Fruit fly (Drosophila melanogaster) whole organism, embryonic: ENCODE data around the gene janB.

Source experiments
- Abd-B ChIP-seq: fragments of 200-800 bp; sonication (Bioruptor generic); optimal IDR thresholded peaks from 2 replicates; lab custom pipeline; 2018; ENCODE audit warnings: missing biosample characterization, mild to moderate bottlenecking, missing genetic modification characterization, moderate library complexity
- B-H1 ChIP-seq: fragments of 200-800 bp; sonication (Bioruptor generic); IDR thresholded peaks from 3 replicates; pipeline ENCODE4 v1.3.6; 2022; ENCODE audit warnings: missing biosample characterization, missing genetic modification characterization
- CG12104 ChIP-seq: fragments of 200-800 bp; sonication (Bioruptor generic); optimal IDR thresholded peaks from 3 replicates; lab custom pipeline; 2016; ENCODE audit warnings: missing biosample characterization, missing genetic modification characterization
- CG12659 ChIP-seq: fragments of 200-800 bp; sonication (Bioruptor generic); optimal IDR thresholded peaks from 3 replicates; lab custom pipeline; 2017; ENCODE audit warnings: mild to moderate bottlenecking, missing biosample characterization, missing genetic modification reagents, missing genetic modification characterization
- CG13894 ChIP-seq: fragments of 200-800 bp; sonication (Bioruptor generic); optimal IDR thresholded peaks from 3 replicates; lab custom pipeline; 2018; ENCODE audit warnings: missing biosample characterization, mild to moderate bottlenecking, missing genetic modification characterization, moderate library complexity
- CG14710 ChIP-seq: fragments of 200-800 bp; sonication (Bioruptor generic); optimal IDR thresholded peaks from 3 replicates; lab custom pipeline; 2019; ENCODE audit warnings: missing biosample characterization, mild to moderate bottlenecking, missing genetic modification characterization, moderate library complexity
- CG14860 ChIP-seq: fragments of 200-800 bp; sonication (Bioruptor generic); IDR thresholded peaks from 3 replicates; pipeline ENCODE4 v1.3.6; 2022; ENCODE audit warnings: missing biosample characterization, missing genetic modification characterization; ENCODE audit not compliant: partially characterized antibody
- CG16813 ChIP-seq: fragments of 200-800 bp; sonication (Bioruptor generic); IDR thresholded peaks from 3 replicates; pipeline ENCODE4 v1.3.6; 2022; ENCODE audit warnings: missing biosample characterization, missing genetic modification characterization; ENCODE audit not compliant: partially characterized antibody
- CG2116 ChIP-seq: fragments of 200-800 bp; sonication (Bioruptor generic); optimal IDR thresholded peaks from 3 replicates; lab custom pipeline; 2018; ENCODE audit warnings: missing biosample characterization, mild to moderate bottlenecking, missing genetic modification characterization
- CG4730 ChIP-seq: fragments of 200-800 bp; sonication (Bioruptor generic); IDR thresholded peaks from 2 replicates; pipeline ENCODE4 v1.3.6; 2022; ENCODE audit warnings: missing biosample characterization, missing genetic modification characterization
- CG6654 ChIP-seq: fragments of 200-800 bp; sonication (Bioruptor generic); optimal IDR thresholded peaks from 2 replicates; lab custom pipeline; 2017; ENCODE audit warnings: missing biosample characterization, mild to moderate bottlenecking, missing genetic modification characterization
- CG6765 ChIP-seq: fragments of 200-800 bp; sonication (Bioruptor generic); optimal IDR thresholded peaks from 3 replicates; lab custom pipeline; 2017; ENCODE audit warnings: missing biosample characterization, mild to moderate bottlenecking, missing genetic modification characterization
- CG7372 ChIP-seq: fragments of 200-800 bp; sonication (Bioruptor generic); IDR thresholded peaks from 2 replicates; pipeline ENCODE4 v1.3.6; 2022; ENCODE audit warnings: missing biosample characterization, missing genetic modification characterization
- CG8478 ChIP-seq: fragments of >200 bp; optimal IDR thresholded peaks from 2 replicates; lab custom pipeline; 2018
- CG9215 ChIP-seq: fragments of 200-800 bp; sonication (Bioruptor generic); IDR thresholded peaks from 2 replicates; pipeline ENCODE4 v1.3.6; 2022; ENCODE audit warnings: missing biosample characterization, missing genetic modification characterization
- CG9817 ChIP-seq: fragments of 200-800 bp; sonication (Bioruptor generic); optimal IDR thresholded peaks from 2 replicates; lab custom pipeline; 2018; ENCODE audit warnings: missing biosample characterization, mild to moderate bottlenecking, missing genetic modification characterization, moderate library complexity
- D19A ChIP-seq: fragments of 200-800 bp; optimal IDR thresholded peaks from 3 replicates; lab custom pipeline; 2019; ENCODE audit warnings: missing biosample characterization, mild to moderate bottlenecking, missing genetic modification characterization, moderate library complexity
- Fer1 ChIP-seq: fragments of 200-800 bp; sonication (Bioruptor generic); optimal IDR thresholded peaks from 2 replicates; lab custom pipeline; 2017; ENCODE audit warnings: missing biosample characterization, mild to moderate bottlenecking, missing genetic modification characterization
- H15 ChIP-seq: fragments of 200-800 bp; sonication (Bioruptor generic); IDR thresholded peaks from 3 replicates; pipeline ENCODE4 v1.3.6; 2022; ENCODE audit warnings: missing biosample characterization, missing genetic modification characterization
- HmgD ChIP-seq: fragments of 200-800 bp; sonication (Bioruptor generic); optimal IDR thresholded peaks from 3 replicates; lab custom pipeline; 2016; ENCODE audit warnings: missing biosample characterization, missing genetic modification characterization
- HmgZ ChIP-seq: fragments of 200-800 bp; sonication (Bioruptor generic); optimal IDR thresholded peaks from 2 replicates; lab custom pipeline; 2018; ENCODE audit warnings: missing biosample characterization, mild to moderate bottlenecking, missing genetic modification characterization
- Hmr ChIP-seq: fragments of 200-800 bp; sonication (Bioruptor generic); optimal IDR thresholded peaks from 3 replicates; lab custom pipeline; 2017; ENCODE audit warnings: mild to moderate bottlenecking, missing biosample characterization, missing genetic modification reagents, missing genetic modification characterization
- MESR4 ChIP-seq: fragments of 200-800 bp; sonication (Bioruptor generic); optimal IDR thresholded peaks from 2 replicates; lab custom pipeline; 2018; ENCODE audit warnings: missing biosample characterization, mild to moderate bottlenecking, missing genetic modification characterization, moderate library complexity
- Ssrp ChIP-seq: fragments of 200-800 bp; sonication (Bioruptor generic); optimal IDR thresholded peaks from 2 replicates; lab custom pipeline; 2018; ENCODE audit warnings: missing biosample characterization, mild to moderate bottlenecking, missing genetic modification characterization, moderate library complexity
- Stat92E ChIP-seq, 3 experiments: fragments of >200 bp in 2 of 3; fragments of 200-800 bp in 1 of 3; sonication (Bioruptor generic) in 1 of 3; optimal IDR thresholded peaks; 2 replicates each; lab custom pipeline; 2017 to 2019; ENCODE audit warnings: missing biosample characterization in 3 of 3, missing genetic modification characterization in 3 of 3, mild to moderate bottlenecking in 1 of 3, moderate library complexity in 1 of 3
- Vsx1 ChIP-seq: fragments of 200-800 bp; sonication (Bioruptor generic); optimal IDR thresholded peaks from 2 replicates; lab custom pipeline; 2017; ENCODE audit warnings: missing biosample characterization, mild to moderate bottlenecking, missing genetic modification characterization, missing genetic modification reagents
- aop ChIP-seq: fragments of 200-800 bp; sonication (Bioruptor generic); IDR thresholded peaks from 2 replicates; pipeline ENCODE4 v1.3.6; 2022; ENCODE audit warnings: missing biosample characterization, missing genetic modification characterization
- az2 ChIP-seq: fragments of 200-800 bp; sonication (Bioruptor generic); optimal IDR thresholded peaks from 3 replicates; lab custom pipeline; 2016; ENCODE audit warnings: missing biosample characterization, missing genetic modification characterization
- bcd ChIP-seq: fragments of 200-800 bp; sonication (Bioruptor generic); optimal IDR thresholded peaks from 2 replicates; lab custom pipeline; 2017; ENCODE audit warnings: missing biosample characterization, mild to moderate bottlenecking, missing genetic modification characterization
- br ChIP-seq: fragments of >200 bp; optimal IDR thresholded peaks from 2 replicates; lab custom pipeline; 2017
- cas ChIP-seq: fragments of 200-800 bp; sonication (Bioruptor generic); IDR thresholded peaks from 2 replicates; pipeline ENCODE4 v1.3.6; 2022; ENCODE audit warnings: missing biosample characterization, missing genetic modification characterization
- chinmo ChIP-seq: fragments of 200-800 bp; sonication (Bioruptor generic); IDR thresholded peaks from 4 replicates; pipeline ENCODE4 v1.3.6; 2022; ENCODE audit warnings: missing biosample characterization, missing genetic modification characterization; ENCODE audit not compliant: partially characterized antibody
- crp ChIP-seq, 2 experiments: fragments of 200-800 bp; sonication (Bioruptor generic); optimal IDR thresholded peaks; 2 replicates in 1 of 2; 3 replicates in 1 of 2; lab custom pipeline; 2017; ENCODE audit warnings: missing biosample characterization in 2 of 2, missing genetic modification characterization in 2 of 2, mild to moderate bottlenecking in 1 of 2, moderate library complexity in 1 of 2
- dati ChIP-seq: fragments of 200-800 bp; sonication (Bioruptor generic); IDR thresholded peaks from 2 replicates; pipeline ENCODE4 v1.3.6; 2022; ENCODE audit warnings: missing biosample characterization, missing genetic modification characterization
- dimm ChIP-seq: fragments of 200-800 bp; sonication (Bioruptor generic); IDR thresholded peaks from 2 replicates; pipeline ENCODE4 v1.3.6; 2022; ENCODE audit warnings: missing biosample characterization, missing genetic modification characterization
- fd64A ChIP-seq: fragments of 200-800 bp; sonication (Bioruptor generic); optimal IDR thresholded peaks from 3 replicates; lab custom pipeline; 2018; ENCODE audit warnings: missing biosample characterization, mild to moderate bottlenecking, missing genetic modification characterization
- gem ChIP-seq: fragments of 200-800 bp; sonication (Bioruptor generic); optimal IDR thresholded peaks from 2 replicates; lab custom pipeline; 2019; ENCODE audit warnings: missing biosample characterization, mild to moderate bottlenecking, missing genetic modification characterization, moderate library complexity
- gfzf ChIP-seq: fragments of 200-800 bp; sonication (Bioruptor generic); optimal IDR thresholded peaks from 2 replicates; lab custom pipeline; 2016; ENCODE audit warnings: missing biosample characterization, mild to moderate bottlenecking, missing genetic modification characterization, moderate library complexity
- gro ChIP-seq: fragments of 200-800 bp; sonication (Bioruptor generic); optimal IDR thresholded peaks from 2 replicates; lab custom pipeline; 2016; ENCODE audit warnings: missing biosample characterization, missing genetic modification characterization
- h ChIP-seq: fragments of >200 bp; optimal IDR thresholded peaks from 2 replicates; lab custom pipeline; 2017
- hth ChIP-seq: fragments of >200 bp; optimal IDR thresholded peaks from 2 replicates; lab custom pipeline; 2017; ENCODE audit warnings: inconsistent platforms
- insv ChIP-seq, 2 experiments: fragments of 200-800 bp; sonication (Bioruptor generic); optimal IDR thresholded peaks; 3 replicates each; lab custom pipeline; 2016 to 2018; ENCODE audit warnings: missing biosample characterization in 2 of 2, missing genetic modification characterization in 2 of 2
- klu ChIP-seq: fragments of 200-800 bp; sonication (Bioruptor generic); IDR thresholded peaks from 2 replicates; pipeline ENCODE4 v1.3.6; 2022; ENCODE audit warnings: missing biosample characterization, missing genetic modification characterization
- luna ChIP-seq: fragments of 200-800 bp; sonication (Bioruptor generic); optimal IDR thresholded peaks from 2 replicates; lab custom pipeline; 2016; ENCODE audit warnings: missing biosample characterization, missing genetic modification characterization
- sna ChIP-seq: fragments of 200-800 bp; sonication (Bioruptor generic); IDR thresholded peaks from 2 replicates; pipeline ENCODE4 v1.3.6; 2022; ENCODE audit warnings: missing biosample characterization, missing genetic modification characterization; ENCODE audit not compliant: partially characterized antibody
- sr ChIP-seq: fragments of 200-800 bp; sonication (Bioruptor generic); IDR thresholded peaks from 3 replicates; pipeline ENCODE4 v1.3.6; 2022; ENCODE audit warnings: missing biosample characterization, missing genetic modification characterization
- sug ChIP-seq: fragments of 200-800 bp; optimal IDR thresholded peaks from 2 replicates; lab custom pipeline; 2019; ENCODE audit warnings: missing biosample characterization, mild to moderate bottlenecking, missing genetic modification characterization, moderate library complexity
- tap ChIP-seq: fragments of 200-800 bp; optimal IDR thresholded peaks from 3 replicates; lab custom pipeline; 2019; ENCODE audit warnings: missing biosample characterization, mild to moderate bottlenecking, missing genetic modification characterization, moderate library complexity
- ttk ChIP-seq: fragments of 200-800 bp; sonication (Bioruptor generic); IDR thresholded peaks from 2 replicates; pipeline ENCODE4 v2.1.2; 2022; ENCODE audit warnings: missing biosample characterization, missing genetic modification characterization
- wdn ChIP-seq: fragments of 200-800 bp; sonication (Bioruptor generic); IDR thresholded peaks from 2 replicates; pipeline ENCODE4 v1.3.6; 2022; ENCODE audit warnings: missing biosample characterization, missing genetic modification characterization
- wek ChIP-seq: fragments of 200-800 bp; sonication (Bioruptor generic); optimal IDR thresholded peaks from 3 replicates; lab custom pipeline; 2018; ENCODE audit warnings: missing biosample characterization, mild to moderate bottlenecking, missing genetic modification characterization, moderate library complexity

janB gene

DNA sequence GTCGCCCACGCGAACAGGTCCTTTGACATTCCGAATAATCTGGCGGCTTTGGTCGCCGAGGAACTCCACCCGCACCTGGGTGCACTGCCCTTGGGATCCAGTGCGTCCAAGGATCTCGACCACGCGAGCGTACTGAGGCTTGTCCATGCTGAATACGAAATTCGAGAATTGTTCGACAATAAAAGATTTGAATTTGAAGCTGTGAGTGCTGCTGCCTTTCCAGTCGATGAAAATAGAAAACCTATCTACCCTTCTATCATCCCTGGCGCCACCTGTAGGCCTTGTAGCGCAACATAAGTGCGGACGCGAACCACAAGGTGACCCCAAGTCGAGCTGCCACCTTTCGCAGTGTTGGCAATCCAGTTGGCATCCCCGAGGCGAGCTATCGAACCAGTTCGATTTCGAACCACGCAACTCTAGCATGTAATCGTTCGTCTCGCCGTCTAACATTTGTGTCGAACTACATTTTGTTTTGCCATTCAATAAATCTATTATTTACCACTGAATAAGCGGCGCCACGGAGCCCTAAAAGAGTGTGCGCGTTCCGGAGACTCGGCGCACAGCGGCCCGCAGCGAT is 16.0 kb downstream of the janB start, which contains the start of the genes RpS28a and Axn:
RpS28a (minus strand) TSS at position 197 of the 577 bp plus-strand sequence.
Axn (plus strand) TSS at position 391 of the 577 bp plus-strand sequence.
- TF ChIP-seq wdn (GFP tag; lab: Robert Waterston, UW) (no peak), CG9817 (tag; lab: Kevin White, UChicago) (peak; percentile 31), cas (GFP tag; lab: Robert Waterston, UW) (no peak), CG8478 (peak; percentile 81), sug (tag; lab: Kevin White, UChicago) (no peak), CG12104 (GFP tag; lab: Kevin White, UChicago) (no peak), gro (peak; percentile 1), insv (GFP tag; optimal IDR thresholded peaks at IDR 0.05; lab: Kevin White, UChicago) (peak in 1 of 2 experiments; percentile 33), luna (no peak), Vsx1 (no peak), CG16813 (GFP tag; lab: Robert Waterston, UW) (no peak; the same call in 2 of the 3 replicates), CG14860 (GFP tag; lab: Robert Waterston, UW) (no peak; the same call in 2 of the 3 replicates), gfzf (peak; percentile 47), CG6765 (GFP tag; lab: Kevin White, UChicago) (no peak), CG13894 (no peak), hth (no peak), CG2116 (GFP tag; lab: Kevin White, UChicago) (peak; percentile 97), CG6654 (GFP tag; lab: Kevin White, UChicago) (no peak), B-H1 (no peak), h (lab: Kevin White, UChicago) (no peak), crp (GFP tag; optimal IDR thresholded peaks at IDR 0.05; lab: Kevin White, UChicago) (peak in 1 of 2 experiments; percentile 54), Ssrp (tag; lab: Kevin White, UChicago) (no peak), gem (tag; lab: Kevin White, UChicago) (no peak), az2 (GFP tag; lab: Kevin White, UChicago) (no peak), fd64A (no peak), Fer1 (no peak), CG4730 (GFP tag; lab: Robert Waterston, UW) (no peak), br (lab: Kevin White, UChicago) (no peak), Hmr (peak; percentile 45), HmgD (GFP tag; lab: Kevin White, UChicago) (peak; percentile 83), sr (no peak), dimm (GFP tag; lab: Robert Waterston, UW) (no peak), ttk (GFP tag; lab: Robert Waterston, UW) (no peak), Stat92E (GFP tag; optimal IDR thresholded peaks at IDR 0.05; lab: Kevin White, UChicago) (no peak), CG7372 (GFP tag; lab: Robert Waterston, UW) (no peak), bcd (GFP tag; lab: Kevin White, UChicago) (no peak), CG9215 (no peak), wek (GFP tag; lab: Kevin White, UChicago) (no peak), H15 (GFP tag; lab: Robert Waterston, UW) (no peak), sna (GFP tag; lab: Robert Waterston, UW) (no peak), aop (no peak), MESR4 (GFP tag; lab: Kevin White, UChicago) (peak; percentile 94), CG12659 (peak; percentile 44), Abd-B (GFP tag; lab: Kevin White, UChicago) (no peak), dati (GFP tag; lab: Robert Waterston, UW) (no peak), klu (no peak), tap (tag; lab: Kevin White, UChicago) (no peak), HmgZ (tag; lab: Kevin White, UChicago) (peak; percentile 31), CG14710 (tag; lab: Kevin White, UChicago) (peak; percentile 41), chinmo (GFP tag; lab: Robert Waterston, UW) (no peak), D19A (tag; lab: Kevin White, UChicago) (no peak)
